Fruit fly (Drosophila melanogaster) whole organism, embryonic: ENCODE data around the gene UQCR-Q.

ENCODE experiments used
- BEAF-32 ChIP-seq: fragments of 200-800 bp; sonication (Bioruptor generic); optimal IDR thresholded peaks from 3 replicates; lab custom pipeline; 2017; ENCODE audit warnings: missing biosample characterization, missing genetic modification characterization, mild to moderate bottlenecking, moderate library complexity, missing genetic modification reagents
- Bdp1 ChIP-seq: fragments of 200-800 bp; sonication (Bioruptor generic); optimal IDR thresholded peaks from 3 replicates; lab custom pipeline; 2016; ENCODE audit warnings: missing biosample characterization, missing genetic modification characterization
- CG14050 ChIP-seq: fragments of 200-800 bp; sonication (Bioruptor generic); IDR thresholded peaks from 3 replicates; pipeline ENCODE4 v1.3.6; 2022; ENCODE audit warnings: missing biosample characterization, missing genetic modification characterization
- CG1529 ChIP-seq: fragments of 200-800 bp; sonication (Bioruptor generic); optimal IDR thresholded peaks from 3 replicates; lab custom pipeline; 2018; ENCODE audit warnings: missing biosample characterization, missing genetic modification characterization
- CG15479 ChIP-seq: fragments of 200-800 bp; sonication (Bioruptor generic); optimal IDR thresholded peaks from 3 replicates; lab custom pipeline; 2019; ENCODE audit warnings: missing biosample characterization, mild to moderate bottlenecking, missing genetic modification characterization, moderate library complexity
- CG1602 ChIP-seq: fragments of 200-800 bp; sonication (Bioruptor generic); optimal IDR thresholded peaks from 3 replicates; lab custom pipeline; 2016; ENCODE audit warnings: missing biosample characterization, missing genetic modification characterization
- CG16779 ChIP-seq: fragments of 200-800 bp; sonication (Bioruptor generic); IDR thresholded peaks from 2 replicates; pipeline ENCODE4 v1.3.6; 2022; ENCODE audit warnings: missing biosample characterization, missing genetic modification characterization
- CG17186 ChIP-seq: fragments of 200-800 bp; sonication (Bioruptor generic); optimal IDR thresholded peaks from 3 replicates; lab custom pipeline; 2017; ENCODE audit warnings: missing biosample characterization, missing genetic modification reagents, missing genetic modification characterization
- CG17612 ChIP-seq: fragments of 200-800 bp; sonication (Bioruptor generic); IDR thresholded peaks from 2 replicates; pipeline ENCODE4 v1.3.6; 2022; ENCODE audit warnings: missing biosample characterization, missing genetic modification characterization
- CG17912 ChIP-seq: fragments of 200-800 bp; sonication (Bioruptor generic); optimal IDR thresholded peaks from 2 replicates; lab custom pipeline; 2018; ENCODE audit warnings: missing biosample characterization, mild to moderate bottlenecking, missing genetic modification characterization
- CG2202 ChIP-seq: fragments of 200-800 bp; sonication (Bioruptor generic); optimal IDR thresholded peaks from 2 replicates; lab custom pipeline; 2018; ENCODE audit warnings: missing biosample characterization, mild to moderate bottlenecking, missing genetic modification characterization
- CG31224 ChIP-seq: fragments of 200-800 bp; sonication (Bioruptor generic); IDR thresholded peaks from 2 replicates; pipeline ENCODE4 v1.3.6; 2022; ENCODE audit warnings: missing biosample characterization, missing genetic modification characterization
- CG31388 ChIP-seq: fragments of 200-800 bp; sonication (Bioruptor generic); optimal IDR thresholded peaks from 2 replicates; lab custom pipeline; 2016; ENCODE audit warnings: missing biosample characterization, missing genetic modification characterization
- CG3407 ChIP-seq: fragments of 200-800 bp; sonication (Bioruptor generic); optimal IDR thresholded peaks from 2 replicates; lab custom pipeline; 2018; ENCODE audit warnings: missing biosample characterization, mild to moderate bottlenecking, missing genetic modification characterization
- CG34224 ChIP-seq: fragments of 200-800 bp; sonication (Bioruptor generic); IDR thresholded peaks from 3 replicates; pipeline ENCODE4 v1.3.6; 2022; ENCODE audit warnings: missing biosample characterization, missing genetic modification characterization; ENCODE audit not compliant: partially characterized antibody
- CG34422 ChIP-seq: fragments of 200-800 bp; sonication (Bioruptor generic); IDR thresholded peaks from 3 replicates; pipeline ENCODE4 v1.3.6; 2022; ENCODE audit warnings: missing biosample characterization, missing genetic modification characterization
- CG3847 ChIP-seq: fragments of 200-800 bp; sonication (Bioruptor generic); IDR thresholded peaks from 2 replicates; pipeline ENCODE4 v1.3.6; 2022; ENCODE audit warnings: missing biosample characterization, missing genetic modification characterization
- CG43689 ChIP-seq: fragments of 200-800 bp; sonication (Bioruptor generic); IDR thresholded peaks from 2 replicates; pipeline ENCODE4 v1.3.6; 2022; ENCODE audit warnings: missing biosample characterization, missing genetic modification characterization
- CG4404 ChIP-seq: fragments of 200-800 bp; sonication (Bioruptor generic); IDR thresholded peaks from 2 replicates; pipeline ENCODE4 v1.3.6; 2022; ENCODE audit warnings: missing biosample characterization, missing genetic modification characterization
- CG4707 ChIP-seq: fragments of 200-800 bp; sonication (Bioruptor generic); optimal IDR thresholded peaks from 2 replicates; lab custom pipeline; 2018; ENCODE audit warnings: missing biosample characterization, mild to moderate bottlenecking, missing genetic modification characterization, moderate library complexity
- CG6765 ChIP-seq: fragments of 200-800 bp; sonication (Bioruptor generic); optimal IDR thresholded peaks from 3 replicates; lab custom pipeline; 2017; ENCODE audit warnings: missing biosample characterization, mild to moderate bottlenecking, missing genetic modification characterization
- CG6854 ChIP-seq: fragments of 200-800 bp; sonication (Bioruptor generic); optimal IDR thresholded peaks from 3 replicates; lab custom pipeline; 2017; ENCODE audit warnings: missing biosample characterization, mild to moderate bottlenecking, missing genetic modification characterization
- CG8281 ChIP-seq: fragments of 200-800 bp; sonication (Bioruptor generic); optimal IDR thresholded peaks from 2 replicates; lab custom pipeline; 2018; ENCODE audit warnings: missing biosample characterization, mild to moderate bottlenecking, missing genetic modification characterization, moderate library complexity
- CG9437 ChIP-seq: fragments of 200-800 bp; sonication (Bioruptor generic); optimal IDR thresholded peaks from 2 replicates; lab custom pipeline; 2018; ENCODE audit warnings: missing biosample characterization, mild to moderate bottlenecking, missing genetic modification characterization
- CG9817 ChIP-seq: fragments of 200-800 bp; sonication (Bioruptor generic); optimal IDR thresholded peaks from 2 replicates; lab custom pipeline; 2018; ENCODE audit warnings: missing biosample characterization, mild to moderate bottlenecking, missing genetic modification characterization, moderate library complexity
- Dek ChIP-seq: fragments of 200-800 bp; sonication (Bioruptor generic); optimal IDR thresholded peaks from 3 replicates; lab custom pipeline; 2019; ENCODE audit warnings: missing biosample characterization, mild to moderate bottlenecking, missing genetic modification characterization, moderate library complexity
- Fer1 ChIP-seq: fragments of 200-800 bp; sonication (Bioruptor generic); optimal IDR thresholded peaks from 2 replicates; lab custom pipeline; 2017; ENCODE audit warnings: missing biosample characterization, mild to moderate bottlenecking, missing genetic modification characterization
- Lpt ChIP-seq: fragments of >200 bp; optimal IDR thresholded peaks from 2 replicates; lab custom pipeline; 2018; ENCODE audit warnings: missing biosample characterization, missing genetic modification characterization
- MESR4 ChIP-seq: fragments of 200-800 bp; sonication (Bioruptor generic); optimal IDR thresholded peaks from 2 replicates; lab custom pipeline; 2018; ENCODE audit warnings: missing biosample characterization, mild to moderate bottlenecking, missing genetic modification characterization, moderate library complexity
- MTF-1 ChIP-seq: fragments of 200-800 bp; sonication (Bioruptor generic); optimal IDR thresholded peaks from 2 replicates; lab custom pipeline; 2018; ENCODE audit warnings: missing biosample characterization, mild to moderate bottlenecking, missing genetic modification characterization, borderline replicate concordance
- Mrtf ChIP-seq: fragments of 200-800 bp; sonication (Bioruptor generic); IDR thresholded peaks from 3 replicates; pipeline ENCODE4 v1.3.6; 2022; ENCODE audit warnings: missing biosample characterization, missing genetic modification characterization
- Optix ChIP-seq: fragments of 200-800 bp; sonication (Bioruptor generic); IDR thresholded peaks from 3 replicates; pipeline ENCODE4 v1.3.6; 2022; ENCODE audit warnings: missing biosample characterization, missing genetic modification characterization
- Six4 ChIP-seq: fragments of 200-800 bp; sonication (Bioruptor generic); optimal IDR thresholded peaks from 2 replicates; lab custom pipeline; 2016; ENCODE audit warnings: missing biosample characterization, missing genetic modification characterization
- bigmax ChIP-seq: fragments of 200-800 bp; sonication (Bioruptor generic); optimal IDR thresholded peaks from 2 replicates; lab custom pipeline; 2018; ENCODE audit warnings: missing biosample characterization, mild to moderate bottlenecking, missing genetic modification characterization
- cad ChIP-seq: fragments of >200 bp; optimal IDR thresholded peaks from 2 replicates; lab custom pipeline; 2017; ENCODE audit warnings: missing biosample characterization, missing genetic modification characterization
- crc ChIP-seq: fragments of 200-800 bp; sonication (Bioruptor generic); optimal IDR thresholded peaks from 2 replicates; lab custom pipeline; 2016; ENCODE audit warnings: missing biosample characterization, missing genetic modification characterization
- crp ChIP-seq, 2 experiments: fragments of 200-800 bp; sonication (Bioruptor generic); optimal IDR thresholded peaks; 2 replicates in 1 of 2; 3 replicates in 1 of 2; lab custom pipeline; 2017; ENCODE audit warnings: missing biosample characterization in 2 of 2, missing genetic modification characterization in 2 of 2, mild to moderate bottlenecking in 1 of 2, moderate library complexity in 1 of 2
- gro ChIP-seq: fragments of 200-800 bp; sonication (Bioruptor generic); optimal IDR thresholded peaks from 2 replicates; lab custom pipeline; 2016; ENCODE audit warnings: missing biosample characterization, missing genetic modification characterization
- gsb ChIP-seq: fragments of 200-800 bp; sonication (Bioruptor generic); IDR thresholded peaks from 2 replicates; pipeline ENCODE4 v1.3.6; 2022; ENCODE audit warnings: missing biosample characterization, missing genetic modification characterization
- gsb-n ChIP-seq: fragments of 200-800 bp; sonication (Bioruptor generic); optimal IDR thresholded peaks from 3 replicates; lab custom pipeline; 2018; ENCODE audit warnings: missing biosample characterization, mild to moderate bottlenecking, missing genetic modification characterization
- lmd ChIP-seq: fragments of 200-800 bp; sonication (Bioruptor generic); IDR thresholded peaks from 2 replicates; pipeline ENCODE4 v1.3.6; 2022; ENCODE audit warnings: missing biosample characterization, missing genetic modification characterization
- p53 ChIP-seq: fragments of 200-800 bp; sonication (Bioruptor generic); optimal IDR thresholded peaks from 2 replicates; lab custom pipeline; 2016; ENCODE audit warnings: missing biosample characterization, missing genetic modification characterization
- sc ChIP-seq, 3 experiments: fragments of >200 bp in 2 of 3; fragments of 200-800 bp in 1 of 3; sonication (Bioruptor generic) in 1 of 3; optimal IDR thresholded peaks; 2 replicates in 2 of 3; 3 replicates in 1 of 3; lab custom pipeline; 2017; ENCODE audit warnings: mild to moderate bottlenecking in 1 of 3, missing biosample characterization in 1 of 3, missing genetic modification characterization in 1 of 3, missing genetic modification reagents in 1 of 3
- sisA ChIP-seq: fragments of 200-800 bp; sonication (Bioruptor generic); IDR thresholded peaks from 2 replicates; pipeline ENCODE4 v1.3.6; 2022; ENCODE audit warnings: missing biosample characterization, missing genetic modification characterization
- so ChIP-seq: fragments of 200-800 bp; sonication (Bioruptor generic); IDR thresholded peaks from 3 replicates; pipeline ENCODE4 v1.3.6; 2022; ENCODE audit warnings: missing biosample characterization, missing genetic modification characterization
- tio ChIP-seq: fragments of 200-800 bp; sonication (Bioruptor generic); optimal IDR thresholded peaks from 2 replicates; lab custom pipeline; 2017; ENCODE audit warnings: missing biosample characterization, missing genetic modification characterization, inconsistent platforms
- toy ChIP-seq: fragments of 200-800 bp; sonication (Bioruptor generic); IDR thresholded peaks from 2 replicates; pipeline ENCODE4 v1.3.6; 2022; ENCODE audit warnings: missing biosample characterization, missing genetic modification characterization
- vvl ChIP-seq: fragments of 200-800 bp; sonication (Bioruptor generic); IDR thresholded peaks from 2 replicates; pipeline ENCODE4 v1.3.6; 2022; ENCODE audit warnings: missing biosample characterization, missing genetic modification characterization

The UQCR-Q gene

DNA sequence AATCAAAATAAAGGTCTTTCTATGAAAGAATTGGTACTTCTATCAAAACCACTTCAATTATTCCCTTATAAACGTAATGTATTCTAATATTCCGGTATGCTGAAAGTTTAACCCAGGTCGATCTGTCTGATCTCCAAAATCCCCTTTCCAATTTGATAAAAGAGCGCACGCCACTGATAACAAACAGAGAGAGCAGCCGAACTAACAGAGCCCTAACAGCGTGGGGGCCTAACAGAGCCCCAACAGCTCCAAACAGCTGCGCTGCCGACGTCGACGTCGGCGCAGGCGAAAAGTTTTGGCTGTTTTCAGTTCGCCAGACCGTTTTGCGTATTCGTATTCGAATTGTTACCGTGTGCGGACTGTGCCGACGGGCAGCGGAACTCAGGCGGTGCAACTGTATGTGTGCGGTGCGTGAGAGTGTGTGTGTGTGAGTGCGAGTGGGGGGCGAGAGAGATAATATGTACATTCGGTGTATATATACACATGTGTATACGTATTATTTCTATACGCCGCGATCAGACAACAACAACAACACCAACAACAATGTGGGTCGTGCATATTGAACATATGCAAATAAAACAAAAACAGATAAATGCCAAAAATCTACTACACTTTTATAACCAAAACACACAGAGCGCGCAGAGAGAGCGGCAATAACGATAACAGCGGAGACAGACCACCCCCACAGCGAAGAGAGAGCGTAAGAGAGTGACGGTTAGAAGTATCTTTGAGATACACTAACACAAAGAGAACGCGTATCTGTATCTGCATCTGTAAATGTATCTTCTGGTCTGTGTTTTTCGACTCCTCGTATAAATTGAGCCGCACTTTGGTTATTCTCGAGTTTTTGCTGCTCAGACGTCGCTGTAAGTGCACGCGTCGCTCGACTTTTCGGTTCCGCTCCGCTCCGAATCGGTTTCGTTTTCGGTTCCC lies 12.5 kb downstream of the UQCR-Q start, which contains the start of gene Oatp74D (continued):
- TF ChIP-seq bigmax (GFP tag; lab: Kevin White, UChicago) (peak; percentile 19), CG16779 (GFP tag; lab: Robert Waterston, UW) (0 out of 2 replicates have a peak, but pooled peaks have one; percentile 35), CG43689 (GFP tag; lab: Robert Waterston, UW) (no peak), Fer1 (GFP tag; lab: Kevin White, UChicago) (peak; percentile 74), CG6854 (GFP tag; lab: Kevin White, UChicago) (peak; percentile 59), vvl (GFP tag; lab: Robert Waterston, UW) (peak; percentile 85), Bdp1 (no peak), Optix (GFP tag; lab: Robert Waterston, UW) (peak; percentile 42; the same call in 1 of the 3 replicates), CG4404 (GFP tag; lab: Robert Waterston, UW) (no peak), CG34224 (GFP tag; lab: Robert Waterston, UW) (peak; percentile 56; the same call in 2 of the 3 replicates), lmd (GFP tag; lab: Robert Waterston, UW) (0 out of 2 replicates have a peak, but pooled peaks have one; percentile 10), sc (optimal IDR thresholded peaks at IDR 0.05; lab: Kevin White, UChicago) (no peak), sc (GFP tag; optimal IDR thresholded peaks at IDR 0.05; lab: Kevin White, UChicago) (peak; percentile 7), CG9437 (GFP tag; lab: Kevin White, UChicago) (peak; percentile 20), Mrtf (GFP tag; lab: Robert Waterston, UW) (no peak), crp (GFP tag; optimal IDR thresholded peaks at IDR 0.05; lab: Kevin White, UChicago) (peak in 1 of 2 experiments; percentile 32), CG3847 (GFP tag; lab: Robert Waterston, UW) (peak; percentile 37; the same call in 1 of the 2 replicates), CG2202 (tag; lab: Kevin White, UChicago) (peak; percentile 67), Dek (tag; lab: Kevin White, UChicago) (no peak), toy (GFP tag; lab: Robert Waterston, UW) (no peak), CG17612 (GFP tag; lab: Robert Waterston, UW) (no peak), p53 (GFP tag; lab: Kevin White, UChicago) (no peak), CG15479 (GFP tag; lab: Kevin White, UChicago) (peak; percentile 59), so (GFP tag; lab: Robert Waterston, UW) (peak; percentile 69; the same call in 2 of the 3 replicates), CG17912 (peak; percentile 61), cad (no peak), gsb-n (tag; lab: Kevin White, UChicago) (peak; percentile 53), gro (GFP tag; lab: Kevin White, UChicago) (peak; percentile 74), crc (no peak), CG31388 (GFP tag; lab: Kevin White, UChicago) (no peak), CG3407 (peak; percentile 74), CG14050 (no peak), CG1602 (GFP tag; lab: Kevin White, UChicago) (no peak), tio (GFP tag; lab: Kevin White, UChicago) (no peak), CG4707 (peak; percentile 56), CG1529 (GFP tag; lab: Kevin White, UChicago) (peak; percentile 55), CG31224 (no peak), Six4 (GFP tag; lab: Kevin White, UChicago) (no peak), sisA (GFP tag; lab: Robert Waterston, UW) (peak; percentile 16; the same call in 1 of the 2 replicates), MESR4 (GFP tag; lab: Kevin White, UChicago) (peak; percentile 0), MTF-1 (GFP tag; lab: Kevin White, UChicago) (peak; percentile 18), CG8281 (tag; lab: Kevin White, UChicago) (peak; percentile 54), BEAF-32 (GFP tag; lab: Kevin White, UChicago) (no peak), CG6765 (peak; percentile 35), CG9817 (tag; lab: Kevin White, UChicago) (no peak), gsb (GFP tag; lab: Robert Waterston, UW) (no peak), Lpt (GFP tag; lab: Kevin White, UChicago) (no peak), CG17186 (GFP tag; lab: Kevin White, UChicago) (peak; percentile 60), CG34422 (GFP tag; lab: Robert Waterston, UW) (peak; percentile 58; the same call in 1 of the 3 replicates)
